Fruit fly (Drosophila melanogaster): ENCODE measurements around the gene CG31139.

DNA sequence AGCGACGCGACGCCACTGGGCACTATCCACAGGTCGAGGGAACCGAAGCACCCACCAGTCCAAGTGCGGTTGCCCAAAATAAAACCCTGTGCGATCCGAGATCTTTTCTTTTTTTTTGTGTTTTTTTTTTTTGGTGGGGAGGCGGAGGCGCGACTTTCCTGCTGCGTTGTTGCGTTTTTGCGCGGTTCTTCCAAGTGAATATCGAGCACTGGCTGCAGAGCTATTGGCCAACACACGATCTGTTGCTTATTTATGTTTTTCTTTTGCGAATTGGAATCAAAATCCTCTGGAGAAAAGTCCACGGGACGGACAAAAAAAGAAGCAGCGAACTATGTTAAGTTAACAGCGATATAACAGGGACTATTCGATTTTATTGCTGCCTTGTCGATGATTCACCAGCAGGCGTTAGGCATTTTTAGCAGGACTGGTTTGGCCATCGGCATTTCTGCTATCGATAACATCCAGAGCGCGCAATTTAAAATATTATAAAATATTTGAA lies 28.0 kb downstream of the CG31139 start, which contains the start of gene wge:
- TF ChIP-seq kay (GFP tag; ENCODE audit: borderline replicate concordance) (peak; percentile 99), CG7101 (tag; optimal IDR thresholded peaks at IDR 0.05) (peak; percentile 7)
